Worm (Caenorhabditis elegans) whole organism, L2 larva: Measurements from ENCODE around the gene C11E4.6.

ENCODE experiments used
- ceh-82 ChIP-seq: fragments of 150-350 bp; optimal IDR thresholded peaks from 2 replicates; lab custom pipeline; 2014; ENCODE audit warnings: missing biosample characterization, missing genetic modification characterization
- lin-13 ChIP-seq: fragments of 150-350 bp; optimal IDR thresholded peaks from 2 replicates; lab custom pipeline; 2014; ENCODE audit warnings: missing biosample characterization, missing genetic modification reagents, missing genetic modification characterization
- lin-39 ChIP-seq: fragments of 150-350 bp; optimal IDR thresholded peaks from 2 replicates; lab custom pipeline; 2014; ENCODE audit warnings: missing biosample characterization, missing genetic modification reagents, missing genetic modification characterization
- sma-3 ChIP-seq: sonication (generic microtip); optimal IDR thresholded peaks from 2 replicates; lab custom pipeline; 2016; ENCODE audit warnings: missing genetic modification reagents, missing genetic modification characterization, missing compliant biosample characterization
- unc-62 ChIP-seq: fragments of 150-350 bp; optimal IDR thresholded peaks from 2 replicates; lab custom pipeline; 2014; ENCODE audit warnings: missing biosample characterization, missing genetic modification reagents, missing genetic modification characterization
- zag-1 ChIP-seq: fragments of 150-350 bp; optimal IDR thresholded peaks from 2 replicates; lab custom pipeline; 2014; ENCODE audit warnings: missing biosample characterization, missing genetic modification characterization
- ztf-11 ChIP-seq: sonication (generic microtip); optimal IDR thresholded peaks from 2 replicates; lab custom pipeline; 2017; ENCODE audit warnings: missing biosample characterization, missing genetic modification characterization

ce11 chrX:9584333-9584732 lies 26.0 kb upstream of the C11E4.6 start, which contains the start of gene gpx-5:
- TF ChIP-seq unc-62 (GFP tag; lab: Kevin White, UChicago) (no peak), lin-39 (no peak), zag-1 (no peak), lin-13 (GFP tag; lab: Kevin White, UChicago) (no peak), sma-3 (GFP tag; lab: Kevin White, UChicago) (peak; percentile 47), ceh-82 (tag; lab: Kevin White, UChicago) (no peak), ztf-11 (tag; lab: Kevin White, UChicago) (no peak)
